Worm (Caenorhabditis elegans) whole organism, L4/young adult: ENCODE data around the gene stau-1.

ENCODE experiments used
- W03F9.2 ChIP-seq: fragments of 150-350 bp; optimal IDR thresholded peaks from 2 replicates; lab custom pipeline; 2014; ENCODE audit warnings: missing biosample characterization, missing genetic modification characterization
- dao-5 ChIP-seq: sonication (generic microtip); optimal IDR thresholded peaks from 2 replicates; lab custom pipeline; 2016; ENCODE audit warnings: missing genotype, missing genetic modification characterization, moderate library complexity, missing compliant biosample characterization

- TF ChIP-seq dao-5 (tag; lab: Kevin White, UChicago), result no peak
- TF ChIP-seq W03F9.2, result no peak
Measured at ce11 chrX:986463-986862, 48.6 kb downstream of the stau-1 start.
